Worm (Caenorhabditis elegans): ENCODE results near the gene K11D12.11.

- no peak for TF ChIP-seq ama-1 (optimal IDR thresholded peaks at IDR 0.05)
- no peak for TF ChIP-seq unc-55 (GFP tag; optimal IDR thresholded peaks at IDR 0.05)
- TF ChIP-seq sma-3 (GFP tag; optimal IDR thresholded peaks at IDR 0.05): no peak
- no peak for TF ChIP-seq ztf-11 (tag; optimal IDR thresholded peaks at IDR 0.05)
- no peak for TF ChIP-seq zag-1 (tag; optimal IDR thresholded peaks at IDR 0.05)
- no peak for TF ChIP-seq blmp-1 (tag; optimal IDR thresholded peaks at IDR 0.05; ENCODE audit: insufficient read depth)
- no peak for TF ChIP-seq alr-1 (tag; optimal IDR thresholded peaks at IDR 0.05)
- TF ChIP-seq lin-39 (tag; optimal IDR thresholded peaks at IDR 0.05): no peak
- TF ChIP-seq nhr-77 (tag; optimal IDR thresholded peaks at IDR 0.05): no peak
- no peak for TF ChIP-seq nhr-11 (tag; optimal IDR thresholded peaks at IDR 0.05)
- TF ChIP-seq elt-3 (tag; optimal IDR thresholded peaks at IDR 0.05): no peak
Measured at ce11 chrV:5026438-5026837, 13.0 kb downstream of the K11D12.11 start.
